Worm (Caenorhabditis elegans): ENCODE measurements around the gene ugt-57.

ce11 chrX:7033716-7034270, 42.3 kb downstream of the ugt-57 start:
- TF ChIP-seq ceh-16 (tag; optimal IDR thresholded peaks at IDR 0.05) (no peak), nhr-28 (tag; optimal IDR thresholded peaks at IDR 0.05) (no peak), ceh-9 (tag; optimal IDR thresholded peaks at IDR 0.05) (no peak), nhr-25 (tag; optimal IDR thresholded peaks at IDR 0.05) (no peak), ZK546.5 (tag; optimal IDR thresholded peaks at IDR 0.05) (no peak), fos-1 (tag; optimal IDR thresholded peaks at IDR 0.05) (no peak), pqm-1 (tag; optimal IDR thresholded peaks at IDR 0.05) (no peak), snpc-4 (tag; optimal IDR thresholded peaks at IDR 0.05) (no peak), fkh-10 (GFP tag; optimal IDR thresholded peaks at IDR 0.05) (peak; percentile 9), ama-1 (optimal IDR thresholded peaks at IDR 0.05) (no peak), nhr-237 (tag; optimal IDR thresholded peaks at IDR 0.05) (no peak), unc-62 (GFP tag; optimal IDR thresholded peaks at IDR 0.05) (no peak)

Measured in whole organism, L3 larva.